Fruit fly (Drosophila melanogaster): Measurements from ENCODE around the gene Nepl6.
A peak's percentile ranks its signal among the peaks of the same experiment; 100 is the strongest.

Gene Nepl6

dm6 chr2L:6385409-6385808, at the start of gene Nepl6:
Gene Nepl6, minus strand, starts transcription at chr2L:6385512.
- TF ChIP-seq CG8301 (tag; optimal IDR thresholded peaks at IDR 0.05) = no peak
- TF ChIP-seq CG4496 (GFP tag; IDR thresholded peaks at IDR 0.05) = no peak
- peak; percentile 56 for TF ChIP-seq EcR (GFP tag; optimal IDR thresholded peaks at IDR 0.05)

DNA sequence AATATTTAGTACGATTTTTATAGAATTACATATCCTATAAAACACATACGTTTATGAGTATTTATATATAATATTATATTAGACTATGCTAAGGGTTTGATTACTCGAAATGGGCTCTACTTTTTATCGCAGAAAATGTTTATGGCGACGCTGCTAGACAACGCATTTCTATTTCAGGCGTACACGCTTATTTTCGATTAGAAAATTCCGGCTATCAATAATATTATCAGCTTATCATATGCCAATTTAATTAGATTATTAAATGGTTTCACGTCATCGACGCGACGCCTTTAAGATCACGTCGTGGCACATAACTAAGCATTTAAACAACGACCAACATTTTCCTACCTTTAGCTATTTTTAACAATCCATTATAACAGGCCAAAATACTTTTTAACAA, 41.0 kb upstream of the Nepl6 start:
- no peak for TF ChIP-seq CG14655 (GFP tag; optimal IDR thresholded peaks at IDR 0.05)
- TF ChIP-seq Pif1B (GFP tag; optimal IDR thresholded peaks at IDR 0.05) = no peak
- TF ChIP-seq CG8301 (tag; optimal IDR thresholded peaks at IDR 0.05) = no peak
- no peak for TF ChIP-seq CG4496 (GFP tag; IDR thresholded peaks at IDR 0.05)
- no peak for TF ChIP-seq D1 (tag; optimal IDR thresholded peaks at IDR 0.05)
- no peak for TF ChIP-seq EcR (GFP tag; optimal IDR thresholded peaks at IDR 0.05)
- no peak for TF ChIP-seq CG9948 (tag; optimal IDR thresholded peaks at IDR 0.05)
- TF ChIP-seq CG15710 (tag; optimal IDR thresholded peaks at IDR 0.05) = no peak
- TF ChIP-seq Pif1A (GFP tag; optimal IDR thresholded peaks at IDR 0.05) = no peak
- TF ChIP-seq CG13204 (GFP tag; optimal IDR thresholded peaks at IDR 0.05) = no peak
- TF ChIP-seq CG32121 (GFP tag; IDR thresholded peaks at IDR 0.05) = no peak

- TF ChIP-seq D1 (tag; optimal IDR thresholded peaks at IDR 0.05) (no peak), CG12605 (GFP tag; IDR thresholded peaks at IDR 0.05) (no peak), Snoo (tag; optimal IDR thresholded peaks at IDR 0.05) (no peak), CG32121 (GFP tag; IDR thresholded peaks at IDR 0.05) (no peak), Ets98B (GFP tag; IDR thresholded peaks at IDR 0.05) (no peak; the same call in 1 of the 2 replicates), Pif1B (GFP tag; optimal IDR thresholded peaks at IDR 0.05) (no peak), fd96Ca (GFP tag; IDR thresholded peaks at IDR 0.05) (no peak), CG17806 (tag; optimal IDR thresholded peaks at IDR 0.05) (no peak), CG14655 (GFP tag; optimal IDR thresholded peaks at IDR 0.05) (no peak), CG10348 (GFP tag; IDR thresholded peaks at IDR 0.05) (no peak), Pif1A (GFP tag; optimal IDR thresholded peaks at IDR 0.05) (no peak)
Observed at dm6 chr2L:6424198-6424597, 38.9 kb upstream of the Nepl6 start, which contains the start of gene Fic. Gene Fic, plus strand, starts transcription at chr2L:6424336.

- TF ChIP-seq EcR (GFP tag; optimal IDR thresholded peaks at IDR 0.05) (no peak), CG32121 (GFP tag; IDR thresholded peaks at IDR 0.05) (no peak), gl (tag; optimal IDR thresholded peaks at IDR 0.05) (no peak), Pif1A (GFP tag; optimal IDR thresholded peaks at IDR 0.05) (no peak), CG8301 (tag; optimal IDR thresholded peaks at IDR 0.05) (no peak), CG4496 (GFP tag; IDR thresholded peaks at IDR 0.05) (no peak), CG13204 (GFP tag; optimal IDR thresholded peaks at IDR 0.05) (no peak), D1 (tag; optimal IDR thresholded peaks at IDR 0.05) (no peak), CG9948 (tag; optimal IDR thresholded peaks at IDR 0.05) (no peak), rn (GFP tag; IDR thresholded peaks at IDR 0.05) (no peak), CG34367 (tag; optimal IDR thresholded peaks at IDR 0.05) (no peak), CG8159 (tag; optimal IDR thresholded peaks at IDR 0.05) (no peak), CG15710 (tag; optimal IDR thresholded peaks at IDR 0.05) (no peak), fd96Ca (GFP tag; IDR thresholded peaks at IDR 0.05) (no peak), CG12605 (GFP tag; IDR thresholded peaks at IDR 0.05) (no peak), Snoo (tag; optimal IDR thresholded peaks at IDR 0.05) (no peak), Pif1B (GFP tag; optimal IDR thresholded peaks at IDR 0.05) (no peak), Ets98B (GFP tag; IDR thresholded peaks at IDR 0.05) (no peak), CG10348 (GFP tag; IDR thresholded peaks at IDR 0.05) (no peak)
Observed at dm6 chr2L:6423148-6423547, 37.8 kb upstream of the Nepl6 start, which contains the start of gene Tig. Gene Tig, minus strand, starts transcription at chr2L:6423310.

- TF ChIP-seq CG10348 (GFP tag; IDR thresholded peaks at IDR 0.05) = no peak
Observed at dm6 chr2L:6422488-6422887, 37.2 kb upstream of the Nepl6 start.

- TF ChIP-seq Pif1A (GFP tag; optimal IDR thresholded peaks at IDR 0.05) = no peak
- no peak for TF ChIP-seq CG10348 (GFP tag; IDR thresholded peaks at IDR 0.05)
- TF ChIP-seq Ets98B (GFP tag; IDR thresholded peaks at IDR 0.05) = no peak
- TF ChIP-seq CG14655 (GFP tag; optimal IDR thresholded peaks at IDR 0.05) = no peak
- no peak for TF ChIP-seq D1 (tag; optimal IDR thresholded peaks at IDR 0.05)
- TF ChIP-seq Pif1B (GFP tag; optimal IDR thresholded peaks at IDR 0.05) = no peak
- no peak for TF ChIP-seq CG4496 (GFP tag; IDR thresholded peaks at IDR 0.05)
- TF ChIP-seq CG8301 (tag; optimal IDR thresholded peaks at IDR 0.05) = no peak
- TF ChIP-seq CG34367 (tag; optimal IDR thresholded peaks at IDR 0.05) = no peak
- TF ChIP-seq EcR (GFP tag; optimal IDR thresholded peaks at IDR 0.05) = no peak
- no peak for TF ChIP-seq CG9948 (tag; optimal IDR thresholded peaks at IDR 0.05)
- no peak for TF ChIP-seq Snoo (tag; optimal IDR thresholded peaks at IDR 0.05)
- TF ChIP-seq CG8159 (tag; optimal IDR thresholded peaks at IDR 0.05) = no peak
- no peak for TF ChIP-seq rn (GFP tag; IDR thresholded peaks at IDR 0.05)
- TF ChIP-seq CG15710 (tag; optimal IDR thresholded peaks at IDR 0.05) = no peak
- no peak for TF ChIP-seq CG13204 (GFP tag; optimal IDR thresholded peaks at IDR 0.05)
Observed at dm6 chr2L:6421495-6421894, 36.2 kb upstream of the Nepl6 start.

DNA sequence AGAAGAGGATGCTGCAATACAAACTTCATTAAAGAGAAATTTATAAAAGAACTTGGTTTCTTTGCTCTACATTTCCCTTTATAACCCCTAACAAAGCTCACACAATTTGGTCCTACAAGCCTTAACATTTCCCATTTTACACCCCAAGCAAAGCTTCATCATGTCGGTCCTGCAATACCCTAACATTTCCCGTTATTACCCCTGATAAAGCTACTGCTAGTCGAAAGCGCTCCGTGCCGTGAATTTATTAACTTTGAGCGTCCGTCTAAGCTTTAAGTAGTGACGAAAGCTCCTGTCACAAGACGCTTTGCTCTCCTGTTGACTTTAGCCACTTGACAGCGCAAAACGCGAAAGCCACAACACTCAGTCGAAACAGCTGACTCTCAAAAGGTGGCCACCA, 26.6 kb upstream of the Nepl6 start, which contains the start of gene CG13982:
Gene CG13982, plus strand, starts transcription at position 363 of the 400 bp plus-strand sequence.
- no peak for TF ChIP-seq CG32121 (GFP tag; IDR thresholded peaks at IDR 0.05)
- no peak for TF ChIP-seq D1 (tag; optimal IDR thresholded peaks at IDR 0.05)
- TF ChIP-seq Ets98B (GFP tag; IDR thresholded peaks at IDR 0.05) = no peak
- no peak for TF ChIP-seq CG4496 (GFP tag; IDR thresholded peaks at IDR 0.05)
- TF ChIP-seq CG10348 (GFP tag; IDR thresholded peaks at IDR 0.05) = no peak
- TF ChIP-seq Pif1B (GFP tag; optimal IDR thresholded peaks at IDR 0.05) = no peak
- TF ChIP-seq CG12605 (GFP tag; IDR thresholded peaks at IDR 0.05) = no peak
- TF ChIP-seq fd96Ca (GFP tag; IDR thresholded peaks at IDR 0.05) = no peak
- no peak for TF ChIP-seq Snoo (tag; optimal IDR thresholded peaks at IDR 0.05)
- no peak for TF ChIP-seq gl (tag; optimal IDR thresholded peaks at IDR 0.05)
- no peak for TF ChIP-seq CG8301 (tag; optimal IDR thresholded peaks at IDR 0.05)
- no peak for TF ChIP-seq Pif1A (GFP tag; optimal IDR thresholded peaks at IDR 0.05)
- TF ChIP-seq EcR (GFP tag; optimal IDR thresholded peaks at IDR 0.05) = no peak
- TF ChIP-seq rn (GFP tag; IDR thresholded peaks at IDR 0.05) = no peak
- no peak for TF ChIP-seq CG13204 (GFP tag; optimal IDR thresholded peaks at IDR 0.05)
- no peak for TF ChIP-seq CG17806 (tag; optimal IDR thresholded peaks at IDR 0.05)

Measured in whole organism, pupa.